Worm (Caenorhabditis elegans): ENCODE data around the gene fbxc-50.

- no peak for TF ChIP-seq unc-39 (tag; optimal IDR thresholded peaks at IDR 0.05)
- no peak for TF ChIP-seq unc-62 (GFP tag; optimal IDR thresholded peaks at IDR 0.05)
- no peak for TF ChIP-seq tbx-2 (tag; optimal IDR thresholded peaks at IDR 0.05)
- no peak for TF ChIP-seq fkh-10 (GFP tag; optimal IDR thresholded peaks at IDR 0.05)
- TF ChIP-seq lin-39 (tag; optimal IDR thresholded peaks at IDR 0.05), result no peak
- TF ChIP-seq zag-1 (tag; optimal IDR thresholded peaks at IDR 0.05), result no peak
- no peak for TF ChIP-seq aly-2 (tag; optimal IDR thresholded peaks at IDR 0.05)
- TF ChIP-seq pha-4 (tag; optimal IDR thresholded peaks at IDR 0.05), result no peak
Measured at ce11 chrII:3248043-3248718, at the start of gene fbxc-50, which contains the start of gene C17F4.2.
